Worm (Caenorhabditis elegans) whole organism, early embryonic: ENCODE results near the gene H04M03.3.

Experiments
- B0310.2 ChIP-seq: sonication (generic microtip); optimal IDR thresholded peaks from 2 replicates; lab custom pipeline; 2016; ENCODE audit warnings: mild to moderate bottlenecking, missing genetic modification characterization, missing compliant biosample characterization
- F13C5.2 ChIP-seq: sonication (generic microtip); optimal IDR thresholded peaks from 2 replicates; lab custom pipeline; 2017; ENCODE audit warnings: mild to moderate bottlenecking, missing genetic modification characterization, inconsistent platforms, missing compliant biosample characterization
- aly-1 ChIP-seq: sonication (generic microtip); optimal IDR thresholded peaks from 2 replicates; lab custom pipeline; 2016; ENCODE audit warnings: missing genetic modification characterization, missing compliant biosample characterization
- ama-1 ChIP-seq: fragments of 150-350 bp; optimal IDR thresholded peaks from 2 replicates; lab custom pipeline; 2014
- ceh-13 ChIP-seq: fragments of 200-800 bp; sonication (Bioruptor generic); optimal IDR thresholded peaks from 2 replicates; lab custom pipeline; 2018; ENCODE audit warnings: mild to moderate bottlenecking, missing genetic modification characterization, missing compliant biosample characterization
- ceh-36 ChIP-seq: sonication (generic microtip); optimal IDR thresholded peaks from 2 replicates; lab custom pipeline; 2016; ENCODE audit warnings: missing genetic modification characterization, inconsistent platforms, missing compliant biosample characterization
- ets-7 ChIP-seq: sonication (generic microtip); optimal IDR thresholded peaks from 2 replicates; lab custom pipeline; 2016; ENCODE audit warnings: missing genotype, missing genetic modification characterization, missing compliant biosample characterization
- flt-1 ChIP-seq: fragments of 200-800 bp; sonication (Bioruptor generic); IDR thresholded peaks from 2 replicates; pipeline ENCODE4 v1.3.6; 2022; ENCODE audit warnings: missing genetic modification characterization, missing compliant biosample characterization
- hmbx-1 ChIP-seq: sonication (generic microtip); optimal IDR thresholded peaks from 2 replicates; lab custom pipeline; 2016; ENCODE audit warnings: mild to moderate bottlenecking, missing genetic modification characterization, missing compliant biosample characterization
- hmg-4 ChIP-seq: fragments of 200-800 bp; sonication (Bioruptor generic); optimal IDR thresholded peaks from 2 replicates; lab custom pipeline; 2018; ENCODE audit warnings: mild to moderate bottlenecking, missing genetic modification characterization, missing compliant biosample characterization
- hnd-1 ChIP-seq: sonication (generic microtip); optimal IDR thresholded peaks from 2 replicates; lab custom pipeline; 2016; ENCODE audit warnings: missing genetic modification characterization, missing compliant biosample characterization
- pes-1 ChIP-seq: fragments of 200-800 bp; sonication (Bioruptor generic); IDR thresholded peaks from 2 replicates; pipeline ENCODE4 v1.3.6; 2022; ENCODE audit warnings: missing genetic modification reagents, missing genetic modification characterization, missing compliant biosample characterization
- scrt-1 ChIP-seq: fragments of 200-800 bp; sonication (Bioruptor generic); IDR thresholded peaks from 2 replicates; pipeline ENCODE4 v1.3.6; 2022; ENCODE audit warnings: missing genetic modification characterization, missing compliant biosample characterization
- sea-1 ChIP-seq: fragments of 200-800 bp; sonication (Bioruptor generic); conservative IDR thresholded peaks from 2 replicates; pipeline ENCODE4 v1.3.6; 2022; ENCODE audit warnings: missing genetic modification characterization, missing compliant biosample characterization
- tbx-11 ChIP-seq: fragments of 200-800 bp; sonication (Bioruptor generic); IDR thresholded peaks from 2 replicates; pipeline ENCODE4 v1.3.6; 2022; ENCODE audit warnings: missing genetic modification characterization, missing compliant biosample characterization
- tbx-37 ChIP-seq: fragments of 200-800 bp; sonication (Bioruptor generic); conservative IDR thresholded peaks from 2 replicates; pipeline ENCODE4 v1.3.6; 2022; ENCODE audit warnings: missing genetic modification reagents, missing genetic modification characterization, missing compliant biosample characterization
- tra-4 ChIP-seq: sonication (generic microtip); optimal IDR thresholded peaks from 2 replicates; lab custom pipeline; 2017; ENCODE audit warnings: missing genetic modification characterization, missing compliant biosample characterization

H04M03.3 gene

ce11 chrIV:5858212-5858611 is 33.2 kb upstream of the H04M03.3 start:
- TF ChIP-seq hmbx-1 (tag; lab: Kevin White, UChicago) (no peak), F13C5.2 (tag; lab: Kevin White, UChicago) (no peak), sea-1 (GFP tag; lab: Robert Waterston, UW) (no peak), pes-1 (GFP tag; lab: Robert Waterston, UW) (no peak), ama-1 (lab: Kevin White, UChicago) (no peak), hmg-4 (GFP tag; lab: Kevin White, UChicago) (no peak), flt-1 (no peak), ceh-36 (tag; lab: Kevin White, UChicago) (no peak), aly-1 (no peak), tbx-37 (no peak), scrt-1 (GFP tag; lab: Robert Waterston, UW) (no peak), tra-4 (tag; lab: Kevin White, UChicago) (no peak), hnd-1 (tag; lab: Kevin White, UChicago) (no peak)

ce11 chrIV:5859876-5860275 is 31.5 kb upstream of the H04M03.3 start, which contains the start of gene C06E7.4:
Gene C06E7.4 (minus strand): TSS chrIV:5859976.
- TF ChIP-seq ceh-13 (GFP tag; lab: Kevin White, UChicago) (no peak), aly-1 (no peak), ceh-36 (tag; lab: Kevin White, UChicago) (no peak), tbx-37 (no peak), pes-1 (GFP tag; lab: Robert Waterston, UW) (no peak), sea-1 (GFP tag; lab: Robert Waterston, UW) (no peak), tbx-11 (GFP tag; lab: Robert Waterston, UW) (no peak), flt-1 (no peak), ama-1 (lab: Kevin White, UChicago) (no peak), tra-4 (tag; lab: Kevin White, UChicago) (no peak), scrt-1 (GFP tag; lab: Robert Waterston, UW) (no peak), hmg-4 (GFP tag; lab: Kevin White, UChicago) (no peak), hmbx-1 (tag; lab: Kevin White, UChicago) (no peak), ets-7 (tag; lab: Kevin White, UChicago) (no peak)

DNA sequence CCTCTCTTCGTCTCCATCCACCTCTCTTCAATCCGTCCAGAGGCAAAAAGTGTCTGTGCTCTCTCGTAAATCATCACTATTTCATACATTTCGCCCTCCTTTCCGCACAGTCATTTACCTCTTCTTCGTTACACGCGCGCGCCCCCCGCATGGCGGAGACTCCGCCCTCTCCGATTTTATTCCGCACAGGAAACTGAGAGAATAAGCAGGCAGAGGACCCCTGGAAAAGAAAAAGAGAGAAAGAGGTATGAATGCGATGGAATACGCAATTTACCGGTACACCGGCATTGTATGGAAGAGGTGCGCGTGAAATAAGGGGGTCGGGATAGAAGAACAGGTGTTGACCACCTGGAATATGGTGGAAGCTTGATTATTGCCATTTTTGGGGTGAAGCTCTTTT is 30.6 kb upstream of the H04M03.3 start:
- TF ChIP-seq B0310.2: peak; percentile 41
- TF ChIP-seq tbx-37: no peak
- 0 out of 2 replicates have a peak, but pooled peaks have one; percentile 33 for TF ChIP-seq scrt-1 (GFP tag; lab: Robert Waterston, UW)
- no peak for TF ChIP-seq F13C5.2 (tag; lab: Kevin White, UChicago)

DNA sequence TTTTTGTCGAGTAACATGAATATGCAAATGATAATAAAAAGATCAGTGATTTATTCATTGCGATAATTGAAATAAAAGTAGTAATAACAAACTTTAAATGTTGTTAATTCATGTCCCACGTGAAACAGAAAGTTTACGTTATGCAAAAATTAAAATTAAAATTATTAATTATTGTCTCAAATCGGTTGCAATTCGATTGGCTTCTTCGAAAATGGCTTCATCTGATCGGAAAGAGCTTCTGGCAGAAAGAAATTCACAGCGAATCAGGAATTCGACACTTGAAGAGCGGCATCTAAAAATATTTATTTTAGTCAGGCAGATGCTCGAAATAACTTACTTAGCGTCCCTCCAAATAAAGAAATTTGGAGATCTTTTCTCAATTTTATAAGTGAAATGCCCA is 25.5 kb upstream of the H04M03.3 start, which contains the start of gene spe-27:
Gene spe-27, minus strand, starts transcription at position 101 of the 400 bp plus-strand sequence.
- no peak for TF ChIP-seq F13C5.2 (tag; lab: Kevin White, UChicago)
- no peak for TF ChIP-seq B0310.2
- TF ChIP-seq hmbx-1 (tag; lab: Kevin White, UChicago): no peak
- TF ChIP-seq ceh-13 (GFP tag; lab: Kevin White, UChicago): no peak
- no peak for TF ChIP-seq tbx-11 (GFP tag; lab: Robert Waterston, UW)
- no peak for TF ChIP-seq hmg-4 (GFP tag; lab: Kevin White, UChicago)
- no peak for TF ChIP-seq tbx-37
- TF ChIP-seq pes-1 (GFP tag; lab: Robert Waterston, UW): no peak
- TF ChIP-seq flt-1: no peak
- TF ChIP-seq hnd-1 (tag; lab: Kevin White, UChicago): no peak
- TF ChIP-seq aly-1: no peak
- TF ChIP-seq scrt-1 (GFP tag; lab: Robert Waterston, UW): no peak

ce11 chrIV:5867189-5867588 is 24.2 kb upstream of the H04M03.3 start, which contains the start of gene C06E7.88:
Gene C06E7.88 (minus strand): TSS chrIV:5867289.
- TF ChIP-seq B0310.2: no peak

DNA sequence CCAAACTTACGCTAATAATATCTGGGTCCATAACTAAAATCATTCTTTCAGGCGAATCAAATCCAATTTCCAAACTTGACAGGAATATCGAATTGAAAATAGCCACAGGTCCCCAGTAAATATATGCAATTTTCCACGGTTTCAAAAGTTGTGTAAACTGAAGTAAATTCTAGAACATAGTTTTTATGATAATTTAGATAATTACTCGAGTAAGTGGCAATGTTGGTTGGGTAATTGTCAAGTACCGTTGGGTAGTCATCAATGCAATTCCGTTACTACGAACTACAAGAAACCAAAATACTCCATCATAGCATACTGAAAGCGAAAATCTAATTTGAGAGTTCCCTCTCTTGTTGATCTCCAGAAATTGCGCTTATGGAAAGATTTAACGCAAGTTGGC is 22.0 kb upstream of the H04M03.3 start:
- TF ChIP-seq ceh-13 (GFP tag; lab: Kevin White, UChicago): no peak
- no peak for TF ChIP-seq ceh-36 (tag; lab: Kevin White, UChicago)
- no peak for TF ChIP-seq F13C5.2 (tag; lab: Kevin White, UChicago)
- TF ChIP-seq aly-1: no peak
- TF ChIP-seq tbx-37: no peak
- TF ChIP-seq hmg-4 (GFP tag; lab: Kevin White, UChicago): no peak
- TF ChIP-seq scrt-1 (GFP tag; lab: Robert Waterston, UW): no peak

- TF ChIP-seq scrt-1 (GFP tag; lab: Robert Waterston, UW) (no peak), ceh-13 (GFP tag; lab: Kevin White, UChicago) (no peak), tbx-37 (no peak), ama-1 (lab: Kevin White, UChicago) (no peak), aly-1 (no peak), hnd-1 (tag; lab: Kevin White, UChicago) (no peak), pes-1 (GFP tag; lab: Robert Waterston, UW) (no peak), ceh-36 (tag; lab: Kevin White, UChicago) (no peak), B0310.2 (no peak), hmg-4 (GFP tag; lab: Kevin White, UChicago) (no peak), sea-1 (GFP tag; lab: Robert Waterston, UW) (no peak), hmbx-1 (tag; lab: Kevin White, UChicago) (no peak), flt-1 (no peak), ets-7 (tag; lab: Kevin White, UChicago) (no peak), tra-4 (tag; lab: Kevin White, UChicago) (no peak), F13C5.2 (tag; lab: Kevin White, UChicago) (no peak)
Observed at ce11 chrIV:5870072-5870471, 21.3 kb upstream of the H04M03.3 start, which contains the start of gene srv-17. Gene srv-17 (minus strand): TSS chrIV:5870172.

DNA sequence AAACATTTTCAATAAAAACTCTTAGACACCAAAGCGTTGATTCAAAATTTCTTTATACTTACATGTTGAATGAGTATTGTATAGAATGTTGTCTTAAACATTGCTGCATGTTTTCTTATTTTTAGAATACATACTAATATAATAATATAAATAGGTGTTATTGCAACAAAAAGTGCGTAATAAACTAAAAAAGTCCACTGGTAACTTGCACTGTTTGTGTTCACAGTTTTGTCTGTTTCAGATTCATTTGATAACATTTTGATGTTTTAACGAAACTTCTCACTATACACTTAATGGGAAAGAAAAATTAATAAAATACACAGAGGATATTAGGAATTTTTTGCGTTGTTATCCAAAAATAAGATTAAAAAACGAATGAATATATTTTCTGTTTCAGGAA is 17.5 kb upstream of the H04M03.3 start, which contains the start of gene srv-19:
Gene srv-19, minus strand, starts transcription at position 101 of the 400 bp plus-strand sequence.
- TF ChIP-seq flt-1: no peak
- TF ChIP-seq ets-7 (tag; lab: Kevin White, UChicago): no peak
- no peak for TF ChIP-seq tbx-11 (GFP tag; lab: Robert Waterston, UW)
- no peak for TF ChIP-seq ceh-36 (tag; lab: Kevin White, UChicago)
- TF ChIP-seq hmg-4 (GFP tag; lab: Kevin White, UChicago): no peak
- no peak for TF ChIP-seq ama-1 (lab: Kevin White, UChicago)
- no peak for TF ChIP-seq tbx-37
- TF ChIP-seq hnd-1 (tag; lab: Kevin White, UChicago): no peak
- no peak for TF ChIP-seq scrt-1 (GFP tag; lab: Robert Waterston, UW)
- TF ChIP-seq ceh-13 (GFP tag; lab: Kevin White, UChicago): no peak
- TF ChIP-seq hmbx-1 (tag; lab: Kevin White, UChicago): no peak
- no peak for TF ChIP-seq B0310.2
- no peak for TF ChIP-seq pes-1 (GFP tag; lab: Robert Waterston, UW)
- no peak for TF ChIP-seq F13C5.2 (tag; lab: Kevin White, UChicago)
- TF ChIP-seq sea-1 (GFP tag; lab: Robert Waterston, UW): no peak
- no peak for TF ChIP-seq tra-4 (tag; lab: Kevin White, UChicago)
- no peak for TF ChIP-seq aly-1
